Worm (Caenorhabditis elegans) whole organism, L4 larva: ENCODE results near the gene F02E11.4.

Experiments used
- D1046.2 ChIP-seq: fragments of 200-800 bp; sonication (Bioruptor generic); IDR thresholded peaks from 2 replicates; pipeline ENCODE4 v1.3.6; 2022; ENCODE audit warnings: missing genetic modification characterization, missing compliant biosample characterization
- F37D6.2 ChIP-seq: sonication (generic microtip); optimal IDR thresholded peaks from 2 replicates; lab custom pipeline; 2016; ENCODE audit warnings: mild to moderate bottlenecking, missing genetic modification characterization, missing compliant biosample characterization
- F44E2.7 ChIP-seq: fragments of 200-800 bp; sonication (Bioruptor generic); IDR thresholded peaks from 2 replicates; pipeline ENCODE4 v2.1.2; 2022; ENCODE audit warnings: missing genetic modification characterization, missing compliant biosample characterization
- R02D3.7 ChIP-seq: fragments of 150-350 bp; sonication (generic microtip); optimal IDR thresholded peaks from 3 replicates; lab custom pipeline; 2014; ENCODE audit warnings: missing biosample characterization, missing genetic modification characterization
- Y48G9A.11 ChIP-seq: fragments of 200-800 bp; sonication (Bioruptor generic); IDR thresholded peaks from 2 replicates; pipeline ENCODE4 v1.3.6; 2022; ENCODE audit warnings: missing genetic modification reagents, missing genetic modification characterization, missing compliant biosample characterization
- Y75B8A.6 ChIP-seq: fragments of 200-800 bp; sonication (Bioruptor generic); IDR thresholded peaks from 2 replicates; pipeline ENCODE4 v1.3.6; 2022; ENCODE audit warnings: missing genetic modification reagents, missing genetic modification characterization, missing compliant biosample characterization
- ZK337.2 ChIP-seq: fragments of 200-800 bp; sonication (Bioruptor generic); IDR thresholded peaks from 2 replicates; pipeline ENCODE4 v1.3.6; 2022; ENCODE audit warnings: missing genetic modification reagents, missing genetic modification characterization, missing compliant biosample characterization
- aly-2 ChIP-seq: sonication (generic microtip); optimal IDR thresholded peaks from 2 replicates; lab custom pipeline; 2018; ENCODE audit warnings: missing biosample characterization, missing genetic modification characterization
- ama-1 ChIP-seq: fragments of 150-350 bp; optimal IDR thresholded peaks from 2 replicates; lab custom pipeline; 2014; ENCODE audit warnings: inconsistent platforms, mixed read lengths
- ceh-28 ChIP-seq: fragments of 150-350 bp; optimal IDR thresholded peaks from 2 replicates; lab custom pipeline; 2014; ENCODE audit warnings: missing biosample characterization, missing genetic modification reagents, missing genetic modification characterization
- ceh-32 ChIP-seq: sonication (generic microtip); optimal IDR thresholded peaks from 2 replicates; lab custom pipeline; 2016; ENCODE audit warnings: mild to moderate bottlenecking, missing genetic modification characterization, missing compliant biosample characterization; ENCODE audit not compliant: poor library complexity
- ceh-44 ChIP-seq: fragments of 200-800 bp; sonication (Bioruptor generic); IDR thresholded peaks from 2 replicates; pipeline ENCODE4 v1.3.6; 2022; ENCODE audit warnings: missing genetic modification reagents, missing genetic modification characterization, missing compliant biosample characterization
- ceh-82 ChIP-seq: sonication (generic microtip); optimal IDR thresholded peaks from 2 replicates; lab custom pipeline; 2017; ENCODE audit warnings: missing biosample characterization, missing genetic modification characterization
- ces-1 ChIP-seq: fragments of 150-350 bp; sonication (generic microtip); optimal IDR thresholded peaks from 4 replicates; lab custom pipeline; 2014; ENCODE audit warnings: missing biosample characterization, missing genetic modification reagents, missing genetic modification characterization
- ctbp-1 ChIP-seq: fragments of 200-800 bp; sonication (Bioruptor generic); IDR thresholded peaks from 2 replicates; pipeline ENCODE4 v1.3.6; 2022; ENCODE audit warnings: missing genetic modification reagents, missing genetic modification characterization, missing compliant biosample characterization
- daf-12 ChIP-seq: fragments of 150-350 bp; optimal IDR thresholded peaks from 2 replicates; lab custom pipeline; 2014; ENCODE audit warnings: missing biosample characterization, missing genetic modification reagents, missing genetic modification characterization
- daf-16 ChIP-seq, 3 experiments: sonication (generic microtip); optimal IDR thresholded peaks; 2 replicates each; lab custom pipeline; 2016 to 2017; ENCODE audit warnings: missing genetic modification characterization in 3 of 3, missing genetic modification reagents in 3 of 3, mild to moderate bottlenecking in 2 of 3, missing compliant biosample characterization in 2 of 3, missing biosample characterization in 1 of 3, moderate library complexity in 1 of 3
- daf-8 ChIP-seq: fragments of 200-800 bp; sonication (Bioruptor generic); IDR thresholded peaks from 2 replicates; pipeline ENCODE4 v1.3.6; 2022; ENCODE audit warnings: missing genetic modification characterization, missing compliant biosample characterization
- duxl-1 ChIP-seq: sonication (generic microtip); optimal IDR thresholded peaks from 2 replicates; lab custom pipeline; 2016; ENCODE audit warnings: mild to moderate bottlenecking, missing genetic modification characterization, moderate library complexity, missing compliant biosample characterization; ENCODE audit not compliant: poor library complexity
- dve-1 ChIP-seq: sonication (generic microtip); optimal IDR thresholded peaks from 2 replicates; lab custom pipeline; 2017; ENCODE audit warnings: antibody characterized with exemption, mild to moderate bottlenecking, missing genetic modification characterization, missing compliant biosample characterization; ENCODE audit not compliant: insufficient read depth
- egl-43 ChIP-seq: fragments of 200-800 bp; sonication (Bioruptor generic); IDR thresholded peaks from 2 replicates; pipeline ENCODE4 v1.3.6; 2022; ENCODE audit warnings: missing genetic modification reagents, missing genetic modification characterization, missing compliant biosample characterization
- fkh-10 ChIP-seq: fragments of 150-350 bp; optimal IDR thresholded peaks from 2 replicates; lab custom pipeline; 2014; ENCODE audit warnings: missing biosample characterization, missing genetic modification reagents, missing genetic modification characterization
- hlh-11 ChIP-seq: fragments of 200-800 bp; sonication (Bioruptor generic); optimal IDR thresholded peaks from 2 replicates; lab custom pipeline; 2018; ENCODE audit warnings: mild to moderate bottlenecking, missing genetic modification characterization, missing compliant biosample characterization
- jun-1 ChIP-seq: fragments of 150-350 bp; optimal IDR thresholded peaks from 2 replicates; lab custom pipeline; 2014; ENCODE audit warnings: missing biosample characterization, missing genetic modification reagents, missing genetic modification characterization
- lin-1 ChIP-seq: fragments of 200-800 bp; sonication (Bioruptor generic); IDR thresholded peaks from 2 replicates; pipeline ENCODE4 v1.3.6; 2022; ENCODE audit warnings: missing genetic modification reagents, missing genetic modification characterization, missing compliant biosample characterization
- lin-29 ChIP-seq: fragments of 200-800 bp; sonication (Bioruptor generic); IDR thresholded peaks from 2 replicates; pipeline ENCODE4 v1.3.6; 2022; ENCODE audit warnings: missing genetic modification reagents, missing genetic modification characterization, missing compliant biosample characterization
- lin-38 ChIP-seq: fragments of 200-800 bp; sonication (Bioruptor generic); IDR thresholded peaks from 2 replicates; pipeline ENCODE4 v1.3.6; 2022; ENCODE audit warnings: missing genetic modification reagents, missing genetic modification characterization, missing compliant biosample characterization
- lin-39 ChIP-seq: fragments of 150-350 bp; optimal IDR thresholded peaks from 2 replicates; lab custom pipeline; 2014; ENCODE audit warnings: missing biosample characterization, missing genetic modification reagents, missing genetic modification characterization
- lir-3 ChIP-seq: sonication (generic microtip); optimal IDR thresholded peaks from 2 replicates; lab custom pipeline; 2016; ENCODE audit warnings: mild to moderate bottlenecking, missing genetic modification characterization, missing compliant biosample characterization
- nhr-11 ChIP-seq: fragments of 150-350 bp; optimal IDR thresholded peaks from 2 replicates; lab custom pipeline; 2014; ENCODE audit warnings: missing biosample characterization, missing genetic modification characterization
- nhr-111 ChIP-seq: fragments of 200-800 bp; sonication (Bioruptor generic); optimal IDR thresholded peaks from 2 replicates; lab custom pipeline; 2018; ENCODE audit warnings: mild to moderate bottlenecking, missing genetic modification characterization, missing compliant biosample characterization
- nhr-41 ChIP-seq: fragments of 200-800 bp; sonication (Bioruptor generic); IDR thresholded peaks from 2 replicates; pipeline ENCODE4 v1.3.6; 2022; ENCODE audit warnings: missing genetic modification reagents, missing genetic modification characterization, missing compliant biosample characterization
- nhr-48 ChIP-seq: sonication (generic microtip); optimal IDR thresholded peaks from 2 replicates; lab custom pipeline; 2016; ENCODE audit warnings: mild to moderate bottlenecking, missing genetic modification characterization, missing compliant biosample characterization
- pha-4 ChIP-seq, 2 experiments: fragments of 150-350 bp in 1 of 2; fragments of 200-800 bp in 1 of 2; sonication (Bioruptor generic) in 1 of 2; IDR thresholded peaks in 1 of 2; optimal IDR thresholded peaks in 1 of 2; 2 replicates each; pipeline versions ENCODE4 v1.3.6 to Lab custom; 2014 to 2022; ENCODE audit warnings: missing genetic modification characterization in 2 of 2, missing genetic modification reagents in 2 of 2, missing biosample characterization in 1 of 2, missing compliant biosample characterization in 1 of 2
- pqm-1 ChIP-seq: sonication (generic microtip); optimal IDR thresholded peaks from 2 replicates; lab custom pipeline; 2017; ENCODE audit warnings: missing biosample characterization, missing genetic modification characterization
- rbr-2 ChIP-seq: sonication (generic microtip); optimal IDR thresholded peaks from 2 replicates; lab custom pipeline; 2016; ENCODE audit warnings: missing genotype, missing genetic modification characterization, missing compliant biosample characterization
- saeg-2 ChIP-seq: fragments of 200-800 bp; sonication (Bioruptor generic); IDR thresholded peaks from 2 replicates; pipeline ENCODE4 v1.3.6; 2022; ENCODE audit warnings: missing genetic modification reagents, missing genetic modification characterization, missing compliant biosample characterization
- set-16 ChIP-seq: fragments of 200-800 bp; sonication (Bioruptor generic); IDR thresholded peaks from 2 replicates; pipeline ENCODE4 v1.3.6; 2022; ENCODE audit warnings: missing genetic modification reagents, missing genetic modification characterization, missing compliant biosample characterization
- spr-1 ChIP-seq: sonication (generic microtip); optimal IDR thresholded peaks from 2 replicates; lab custom pipeline; 2016; ENCODE audit warnings: mild to moderate bottlenecking, missing genetic modification characterization, missing compliant biosample characterization
- unc-39 ChIP-seq: sonication (generic microtip); optimal IDR thresholded peaks from 2 replicates; lab custom pipeline; 2017; ENCODE audit warnings: missing biosample characterization, missing genetic modification characterization
- unc-62 ChIP-seq, 3 experiments: fragments of 150-350 bp in 1 of 3; sonication (generic microtip); optimal IDR thresholded peaks in 2 of 3; peaks in 1 of 3; 1 replicate in 1 of 3; 2 replicates in 2 of 3; lab custom pipeline; 2014 to 2017; ENCODE audit warnings: missing biosample characterization in 3 of 3, missing genetic modification characterization in 3 of 3, missing genetic modification reagents in 3 of 3, missing genotype in 1 of 3
- zag-1 ChIP-seq: fragments of 150-350 bp; optimal IDR thresholded peaks from 2 replicates; lab custom pipeline; 2014; ENCODE audit warnings: missing biosample characterization, missing genetic modification characterization
- zfp-2 ChIP-seq: sonication (generic microtip); optimal IDR thresholded peaks from 2 replicates; lab custom pipeline; 2016; ENCODE audit warnings: mild to moderate bottlenecking, missing genetic modification characterization, missing compliant biosample characterization

The F02E11.4 gene

DNA sequence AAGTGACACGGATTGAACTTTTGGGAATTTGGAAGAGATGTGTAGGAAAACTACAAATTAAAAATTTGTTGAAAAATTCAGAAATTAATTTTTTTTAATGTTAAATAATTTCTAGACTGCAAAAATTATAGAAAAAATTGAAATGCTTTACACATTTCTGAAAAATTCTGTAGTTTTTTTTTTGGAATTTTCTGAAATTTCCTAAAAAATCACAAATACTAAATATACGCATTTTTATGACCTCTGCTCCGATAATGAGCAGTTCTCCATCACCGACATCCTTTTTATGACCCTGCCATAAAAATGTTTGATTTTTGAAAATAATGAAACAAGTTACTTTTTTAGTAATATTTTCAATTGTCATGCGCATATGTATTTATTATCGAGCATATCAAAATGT, 32.8 kb downstream of the F02E11.4 start (continued):
- TF ChIP-seq nhr-41 (no peak), nhr-11 (no peak), aly-2 (tag; lab: Kevin White, UChicago) (no peak), ZK337.2 (GFP tag; lab: Robert Waterston, UW) (no peak), ceh-44 (GFP tag; lab: Robert Waterston, UW) (no peak), D1046.2 (GFP tag; lab: Robert Waterston, UW) (no peak), unc-39 (tag; lab: Kevin White, UChicago) (no peak), lir-3 (tag; lab: Kevin White, UChicago) (no peak), hlh-11 (tag; lab: Kevin White, UChicago) (peak; percentile 10), ceh-32 (no peak), lin-29 (GFP tag; lab: Robert Waterston, UW) (no peak), ceh-82 (tag; lab: Kevin White, UChicago) (no peak), lin-39 (tag; lab: Kevin White, UChicago) (no peak), daf-16 (GFP tag; optimal IDR thresholded peaks at IDR 0.05; lab: Kevin White, UChicago) (no peak), daf-16 (tag; optimal IDR thresholded peaks at IDR 0.05; lab: Kevin White, UChicago) (no peak), ceh-28 (tag; lab: Kevin White, UChicago) (no peak), duxl-1 (tag; lab: Kevin White, UChicago) (no peak), egl-43 (GFP tag; lab: Robert Waterston, UW) (no peak), rbr-2 (tag; lab: Kevin White, UChicago) (no peak), fkh-10 (no peak), nhr-48 (tag; lab: Kevin White, UChicago) (no peak), jun-1 (tag; lab: Kevin White, UChicago) (no peak), F37D6.2 (tag; lab: Kevin White, UChicago) (no peak), set-16 (GFP tag; lab: Robert Waterston, UW) (no peak), saeg-2 (0 out of 2 replicates have a peak, but pooled peaks have one; percentile 24), daf-12 (tag; lab: Kevin White, UChicago) (no peak), zag-1 (tag; lab: Kevin White, UChicago) (no peak), R02D3.7 (no peak), unc-62 (GFP tag; optimal IDR thresholded peaks at IDR 0.05 in 1 of 2; lab: Kevin White, UChicago) (no peak), unc-62 (tag; optimal IDR thresholded peaks at IDR 0.05; lab: Kevin White, UChicago) (no peak), daf-8 (GFP tag; lab: Robert Waterston, UW) (no peak), pha-4 (GFP tag; IDR thresholded peaks at IDR 0.05; lab: Robert Waterston, UW) (peak; percentile 29; the same call in 1 of the 2 replicates), pha-4 (tag; optimal IDR thresholded peaks at IDR 0.05; lab: Kevin White, UChicago) (no peak), Y75B8A.6 (GFP tag; lab: Robert Waterston, UW) (0 out of 2 replicates have a peak, but pooled peaks have one; percentile 52)

DNA sequence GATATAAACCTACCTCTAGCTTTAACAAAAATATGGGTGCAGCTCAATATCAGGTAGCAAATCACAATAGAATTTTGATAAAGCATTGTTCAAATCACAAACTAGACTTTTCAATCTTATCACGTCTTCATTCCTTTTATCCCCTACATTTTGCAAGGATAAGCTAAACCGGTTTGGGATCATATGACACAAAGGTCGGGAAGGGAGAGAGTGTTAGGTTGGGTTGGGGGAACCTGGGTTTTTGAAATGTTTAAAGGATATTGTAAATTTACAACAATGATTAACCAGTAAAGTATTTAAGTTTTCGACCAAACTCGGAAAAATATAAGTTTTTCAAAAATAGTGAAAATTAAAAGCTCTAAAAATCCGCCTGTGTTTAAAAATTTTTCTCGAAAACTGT, 33.5 kb downstream of the F02E11.4 start, which contains the start of gene C17F4.12:
C17F4.12 (minus strand) TSS at position 101 of the 400 bp plus-strand sequence.
- TF ChIP-seq lin-1 (GFP tag; lab: Robert Waterston, UW) (no peak), dve-1 (tag; lab: Kevin White, UChicago) (no peak), pqm-1 (tag; lab: Kevin White, UChicago) (no peak), nhr-111 (GFP tag; lab: Kevin White, UChicago) (no peak), lin-39 (tag; lab: Kevin White, UChicago) (no peak), ama-1 (lab: Kevin White, UChicago) (no peak), zfp-2 (tag; lab: Kevin White, UChicago) (no peak), saeg-2 (no peak), Y48G9A.11 (no peak), ces-1 (no peak), ctbp-1 (GFP tag; lab: Robert Waterston, UW) (no peak), spr-1 (tag; lab: Kevin White, UChicago) (no peak), lin-38 (GFP tag; lab: Robert Waterston, UW) (no peak), lin-29 (GFP tag; lab: Robert Waterston, UW) (no peak), F44E2.7 (GFP tag; lab: Robert Waterston, UW) (no peak)
